Worm (Caenorhabditis elegans) whole organism, dauer: ENCODE data around the gene ncl-1.

ENCODE experiments used
- unc-62 ChIP-seq: sonication (generic microtip); optimal IDR thresholded peaks from 2 replicates; lab custom pipeline; 2017; ENCODE audit warnings: missing biosample characterization, missing genetic modification reagents, missing genetic modification characterization

The ncl-1 gene

DNA sequence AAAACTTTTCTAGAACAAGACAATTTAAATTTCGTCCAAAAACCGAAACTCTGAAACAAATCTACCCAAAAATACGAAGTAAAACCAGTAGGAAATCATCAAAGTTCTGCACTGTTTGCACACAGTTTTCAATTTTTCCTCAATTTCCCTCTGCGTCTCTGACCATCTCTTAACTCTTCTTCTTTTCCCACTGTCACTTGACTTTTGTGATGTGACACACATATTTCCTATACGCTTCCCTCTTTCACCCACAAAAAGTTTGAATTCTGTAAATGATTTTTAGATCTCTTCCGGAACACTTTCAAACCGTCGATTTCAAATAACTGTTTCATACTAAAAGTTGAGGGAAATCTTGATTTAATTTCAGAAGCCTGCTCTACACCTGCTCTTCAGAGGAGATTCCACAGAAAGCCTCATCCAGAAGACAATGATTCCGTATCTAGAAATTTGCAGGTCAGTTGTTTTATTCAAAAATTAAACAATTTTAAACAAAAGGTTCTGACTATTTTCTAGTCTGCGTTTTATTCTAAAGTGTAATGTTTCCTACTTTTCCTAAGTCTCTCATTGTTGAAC is at the start of gene ncl-1:
ncl-1 (plus strand) TSS at position 366 of the 573 bp plus-strand sequence.
- no peak for TF ChIP-seq unc-62 (GFP tag; lab: Kevin White, UChicago)

- no peak for TF ChIP-seq unc-62 (GFP tag; lab: Kevin White, UChicago)
These were observed 47.1 kb upstream of the ncl-1 start for ce11 chrIII:7672411-7672810.

DNA sequence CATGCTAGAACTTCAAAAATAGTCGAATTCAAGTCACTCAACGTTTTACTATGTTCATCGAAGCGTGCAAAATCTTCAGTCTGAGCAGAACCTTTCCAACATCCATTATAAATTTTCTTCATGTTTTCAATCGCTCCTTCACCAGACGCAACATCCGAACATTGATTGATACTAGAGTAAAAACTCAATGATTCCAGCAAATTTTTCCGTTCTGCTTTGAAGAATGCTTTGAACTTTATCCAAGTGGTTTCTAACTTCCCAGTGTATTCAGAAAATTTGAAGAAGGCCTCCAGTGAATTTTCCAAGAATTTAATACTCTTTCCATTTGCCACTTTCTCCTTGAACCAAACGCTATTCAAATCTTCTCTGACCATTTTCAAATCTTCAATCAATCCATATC is 27.2 kb upstream of the ncl-1 start:
- TF ChIP-seq unc-62 (GFP tag; lab: Kevin White, UChicago), result no peak

- no peak for TF ChIP-seq unc-62 (GFP tag; lab: Kevin White, UChicago)
These were observed 25.3 kb upstream of the ncl-1 start, which contains the start of gene C18H2.5 for ce11 chrIII:7694274-7694673. Gene C18H2.5, minus strand, starts transcription at chrIII:7694374.

DNA sequence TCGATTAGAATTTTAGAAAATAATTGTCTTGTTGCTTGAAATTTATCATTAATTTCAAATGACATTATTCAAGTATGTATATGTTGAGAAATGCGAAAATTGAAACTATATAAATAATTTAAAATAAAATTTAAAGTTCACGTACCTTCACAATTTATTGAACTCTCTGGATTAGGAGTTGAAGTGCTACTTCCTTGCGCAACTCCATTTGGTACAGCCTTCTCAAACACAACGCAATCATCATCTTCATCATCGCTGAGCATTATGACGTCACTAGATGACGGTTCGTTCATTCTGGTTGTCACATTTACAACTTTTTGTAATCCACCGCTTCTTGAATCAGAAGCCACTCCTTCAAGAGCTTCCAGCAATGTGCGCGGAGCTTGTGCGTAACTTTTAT is 16.1 kb upstream of the ncl-1 start:
- TF ChIP-seq unc-62 (GFP tag; lab: Kevin White, UChicago), result no peak

- no peak for TF ChIP-seq unc-62 (GFP tag; lab: Kevin White, UChicago)
These were observed 10.1 kb upstream of the ncl-1 start, which contains the start of gene lin-13 for ce11 chrIII:7709391-7709790. Gene lin-13, minus strand, starts transcription at chrIII:7709491.

ce11 chrIII:7710066-7710465 is 9.5 kb upstream of the ncl-1 start:
- TF ChIP-seq unc-62 (GFP tag; lab: Kevin White, UChicago), result no peak

DNA sequence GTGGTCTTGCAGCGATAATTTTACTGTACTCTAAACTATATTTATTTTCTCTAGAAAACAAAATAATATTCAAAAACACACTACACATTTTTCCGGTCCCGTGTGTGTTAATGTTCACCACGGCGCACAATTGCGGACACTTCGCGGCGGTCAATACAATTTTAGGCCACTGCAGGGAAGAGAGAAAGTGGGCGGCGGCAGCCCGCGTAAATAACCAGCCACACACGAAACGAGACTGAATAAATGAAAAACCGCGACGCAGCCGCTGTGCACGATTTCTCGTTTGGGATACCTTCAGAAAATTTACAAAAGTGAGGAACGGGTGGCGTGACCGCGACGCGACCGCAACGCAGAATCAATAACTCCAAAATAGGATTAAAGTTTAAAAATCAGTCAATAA is 8.6 kb upstream of the ncl-1 start:
- TF ChIP-seq unc-62 (GFP tag; lab: Kevin White, UChicago), result no peak

- no peak for TF ChIP-seq unc-62 (GFP tag; lab: Kevin White, UChicago)
These were observed 8.0 kb upstream of the ncl-1 start for ce11 chrIII:7711495-7711894.

DNA sequence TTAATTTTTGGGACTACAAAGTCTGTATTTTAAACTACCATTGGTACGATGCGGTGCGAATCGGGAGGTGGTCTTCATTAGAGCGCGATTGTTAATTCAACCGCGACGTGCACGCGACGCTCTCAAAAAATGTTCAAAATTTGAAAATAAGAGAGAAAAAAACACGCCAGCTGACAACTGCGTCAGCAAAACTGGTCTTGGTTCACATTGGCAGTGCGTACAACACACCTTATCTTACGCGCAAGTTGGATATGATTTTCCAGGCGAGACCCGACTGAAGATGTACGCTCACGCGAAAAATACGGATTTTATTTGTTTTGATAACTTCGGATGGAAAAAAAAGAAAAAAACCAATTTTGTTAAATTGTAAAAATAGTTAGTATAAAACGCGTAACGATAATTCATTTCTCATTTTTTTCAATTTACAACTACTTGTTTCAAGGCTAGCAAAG is 7.6 kb upstream of the ncl-1 start, which contains the start of gene C03B8.3:
C03B8.3 (plus strand) TSS at position 402 of the 452 bp plus-strand sequence.
- TF ChIP-seq unc-62 (GFP tag; lab: Kevin White, UChicago), result no peak

ce11 chrIII:7716550-7716949 is 3.0 kb upstream of the ncl-1 start:
- TF ChIP-seq unc-62 (GFP tag; lab: Kevin White, UChicago), result no peak

- TF ChIP-seq unc-62 (GFP tag; lab: Kevin White, UChicago), result no peak
These were observed 1.2 kb upstream of the ncl-1 start for ce11 chrIII:7718318-7718717.

- no peak for TF ChIP-seq unc-62 (GFP tag; lab: Kevin White, UChicago)
These were observed 1.3 kb downstream of the ncl-1 start for ce11 chrIII:7720861-7721260.

ce11 chrIII:7721513-7721912 is 2.0 kb downstream of the ncl-1 start:
- no peak for TF ChIP-seq unc-62 (GFP tag; lab: Kevin White, UChicago)

- no peak for TF ChIP-seq unc-62 (GFP tag; lab: Kevin White, UChicago)
These were observed 2.9 kb downstream of the ncl-1 start for ce11 chrIII:7722411-7722810.

DNA sequence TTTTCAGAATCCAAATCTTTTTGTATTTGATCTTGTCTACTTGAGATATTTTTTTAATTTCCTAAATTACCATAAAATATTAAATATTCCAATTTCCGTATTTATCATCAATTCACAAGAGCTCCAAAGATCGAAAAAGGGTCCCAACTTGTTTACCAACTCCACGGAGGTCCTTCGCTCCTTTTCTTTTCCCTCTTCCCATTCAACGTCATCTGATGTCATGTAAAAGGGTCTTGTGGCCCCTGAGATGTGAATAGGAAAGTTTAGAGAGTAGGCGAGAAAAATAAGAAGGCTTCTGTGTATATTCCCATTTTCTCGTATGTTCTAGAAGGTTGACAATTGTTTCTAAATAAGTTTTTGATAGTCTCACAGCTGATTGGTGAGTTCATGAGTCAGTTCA is 3.5 kb downstream of the ncl-1 start:
- no peak for TF ChIP-seq unc-62 (GFP tag; lab: Kevin White, UChicago)

DNA sequence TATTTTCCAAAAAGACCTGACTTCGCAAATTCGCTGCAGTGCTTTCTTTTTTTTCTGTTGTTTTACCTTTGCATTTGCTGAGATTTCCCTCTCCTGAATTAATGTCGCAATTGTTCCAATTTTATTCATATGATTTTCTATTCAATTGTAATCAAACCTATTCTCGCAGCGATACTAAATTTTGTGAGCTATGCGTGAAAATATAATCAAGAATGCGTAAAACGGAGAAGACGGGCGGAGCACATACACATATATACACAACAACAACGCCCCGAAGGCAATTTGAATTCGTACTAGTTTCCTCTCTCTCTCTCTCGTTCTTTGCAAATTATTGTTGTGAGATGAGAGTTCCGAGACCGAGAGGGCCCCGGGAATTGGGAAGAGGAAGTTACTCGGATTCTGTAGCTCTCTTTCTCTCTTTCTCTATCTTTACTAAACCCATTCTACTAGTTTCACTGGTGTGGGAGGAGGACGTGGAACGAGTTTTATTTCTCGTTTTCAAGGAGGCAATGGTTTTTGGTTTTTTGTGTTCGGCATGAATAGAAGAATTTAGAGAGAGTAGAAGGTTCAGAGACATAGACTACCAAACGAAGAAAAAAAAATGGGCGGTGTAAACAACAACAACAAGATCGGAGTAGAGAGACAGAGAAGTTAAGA is 4.0 kb downstream of the ncl-1 start:
- no peak for TF ChIP-seq unc-62 (GFP tag; lab: Kevin White, UChicago)
